Worm (Caenorhabditis elegans) whole organism, L2 larva: ENCODE measurements around the gene M199.135.
"Not testable (repeated sequence)": the region's sequence is repeated elsewhere in the genome, so short reads cannot be mapped to it uniquely, and the experiment has no call there.

Experiments used
- Y55F3AM.14 ChIP-seq: fragments of 200-800 bp; sonication (Bioruptor generic); optimal IDR thresholded peaks from 2 replicates; lab custom pipeline; 2018; ENCODE audit warnings: mild to moderate bottlenecking, missing genetic modification characterization, missing compliant biosample characterization
- ZK546.5 ChIP-seq: sonication (generic microtip); optimal IDR thresholded peaks from 2 replicates; lab custom pipeline; 2017; ENCODE audit warnings: missing biosample characterization, missing genetic modification characterization
- aly-2 ChIP-seq: fragments of 150-350 bp; optimal IDR thresholded peaks from 2 replicates; lab custom pipeline; 2014; ENCODE audit warnings: missing biosample characterization, missing genetic modification characterization
- ama-1 ChIP-seq: fragments of 150-350 bp; optimal IDR thresholded peaks from 2 replicates; lab custom pipeline; 2018; ENCODE audit warnings: inconsistent platforms
- blmp-1 ChIP-seq: sonication (generic microtip); optimal IDR thresholded peaks from 2 replicates; lab custom pipeline; 2017; ENCODE audit warnings: missing genetic modification characterization, mild to moderate bottlenecking, missing compliant biosample characterization, antibody characterized with exemption, moderate library complexity; ENCODE audit not compliant: insufficient read depth
- crh-2 ChIP-seq: sonication (generic microtip); optimal IDR thresholded peaks from 2 replicates; lab custom pipeline; 2017; ENCODE audit warnings: missing biosample characterization, missing genetic modification characterization
- dmd-4 ChIP-seq: sonication (generic microtip); optimal IDR thresholded peaks from 2 replicates; lab custom pipeline; 2017; ENCODE audit warnings: missing biosample characterization, missing genetic modification characterization
- elt-1 ChIP-seq: fragments of 150-350 bp; optimal IDR thresholded peaks from 2 replicates; lab custom pipeline; 2014; ENCODE audit warnings: missing biosample characterization, missing genetic modification characterization
- fos-1 ChIP-seq: fragments of 150-350 bp; optimal IDR thresholded peaks from 2 replicates; lab custom pipeline; 2014; ENCODE audit warnings: missing biosample characterization, missing genetic modification characterization
- mab-5 ChIP-seq: fragments of 150-350 bp; optimal IDR thresholded peaks from 2 replicates; lab custom pipeline; 2014; ENCODE audit warnings: missing biosample characterization, missing genetic modification characterization
- mbf-1 ChIP-seq: sonication (generic microtip); optimal IDR thresholded peaks from 2 replicates; lab custom pipeline; 2017; ENCODE audit warnings: missing biosample characterization, missing genetic modification characterization
- mdl-1 ChIP-seq, 2 experiments: fragments of 150-350 bp in 1 of 2; sonication (generic microtip) in 1 of 2; optimal IDR thresholded peaks; 2 replicates each; lab custom pipeline; 2017; ENCODE audit warnings: missing biosample characterization in 2 of 2, missing genetic modification characterization in 2 of 2
- nhr-11 ChIP-seq: fragments of 150-350 bp; optimal IDR thresholded peaks from 2 replicates; lab custom pipeline; 2014; ENCODE audit warnings: missing biosample characterization, missing genetic modification characterization
- nhr-12 ChIP-seq: fragments of 150-350 bp; optimal IDR thresholded peaks from 2 replicates; lab custom pipeline; 2014; ENCODE audit warnings: missing biosample characterization, missing genetic modification characterization
- nhr-21 ChIP-seq: fragments of 150-350 bp; optimal IDR thresholded peaks from 2 replicates; lab custom pipeline; 2014; ENCODE audit warnings: missing biosample characterization, missing genetic modification characterization
- nhr-237 ChIP-seq: fragments of 150-350 bp; optimal IDR thresholded peaks from 2 replicates; lab custom pipeline; 2014; ENCODE audit warnings: missing biosample characterization, missing genetic modification characterization
- nhr-77 ChIP-seq: fragments of 150-350 bp; optimal IDR thresholded peaks from 2 replicates; lab custom pipeline; 2014; ENCODE audit warnings: missing biosample characterization, missing genetic modification characterization
- snpc-4 ChIP-seq: fragments of 150-350 bp; optimal IDR thresholded peaks from 2 replicates; lab custom pipeline; 2014; ENCODE audit warnings: missing biosample characterization, missing genetic modification characterization
- unc-39 ChIP-seq: fragments of 150-350 bp; optimal IDR thresholded peaks from 2 replicates; lab custom pipeline; 2014; ENCODE audit warnings: missing biosample characterization, missing genetic modification characterization
- ztf-11 ChIP-seq: sonication (generic microtip); optimal IDR thresholded peaks from 2 replicates; lab custom pipeline; 2017; ENCODE audit warnings: missing biosample characterization, missing genetic modification characterization
- ztf-4 ChIP-seq: fragments of 150-350 bp; optimal IDR thresholded peaks from 2 replicates; lab custom pipeline; 2014; ENCODE audit warnings: missing biosample characterization, missing genetic modification characterization

Gene M199.135

DNA sequence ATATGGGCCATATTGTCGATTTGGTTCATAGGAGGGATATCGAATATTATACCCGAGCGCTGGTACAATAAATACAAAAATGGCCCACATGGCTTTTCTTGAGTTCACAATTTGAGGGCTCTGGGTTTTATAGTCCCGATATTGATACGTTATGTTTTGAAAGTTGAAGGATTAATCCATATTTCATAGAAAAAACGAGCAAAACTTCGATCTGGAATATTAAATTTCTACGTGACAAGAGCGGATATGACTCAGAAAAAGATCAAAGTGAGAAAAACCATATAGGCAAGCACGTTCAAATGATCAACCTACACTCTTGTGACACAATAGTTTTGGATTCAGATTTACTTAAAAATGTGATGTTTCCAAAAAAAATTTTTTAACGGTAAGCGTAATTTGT, 17.3 kb downstream of the M199.135 start, which contains the start of gene col-135:
TSS of gene col-135 (minus strand) at position 101 of the 400 bp plus-strand sequence.
- TF ChIP-seq aly-2 (tag; lab: Kevin White, UChicago), result no peak
- TF ChIP-seq mab-5 (tag; lab: Kevin White, UChicago), result no peak
- TF ChIP-seq nhr-21 (tag; lab: Kevin White, UChicago), result no peak
- no peak for TF ChIP-seq snpc-4
- TF ChIP-seq unc-39 (tag; lab: Kevin White, UChicago), result no peak
- no peak for TF ChIP-seq ZK546.5 (tag; lab: Kevin White, UChicago)
- TF ChIP-seq nhr-77 (tag; lab: Kevin White, UChicago), result no peak
- TF ChIP-seq nhr-11 (tag; lab: Kevin White, UChicago), result no peak
- no peak for TF ChIP-seq mbf-1 (tag; lab: Kevin White, UChicago)
- no peak for TF ChIP-seq Y55F3AM.14 (GFP tag; lab: Kevin White, UChicago)
- TF ChIP-seq nhr-12 (tag; lab: Kevin White, UChicago), result no peak
- TF ChIP-seq blmp-1 (tag; lab: Kevin White, UChicago), result no peak
- TF ChIP-seq nhr-237, result no peak
- no peak for TF ChIP-seq mdl-1 (tag; optimal IDR thresholded peaks at IDR 0.05; lab: Kevin White, UChicago)
- TF ChIP-seq ztf-11 (tag; lab: Kevin White, UChicago), result no peak
- no peak for TF ChIP-seq fos-1 (tag; lab: Kevin White, UChicago)

DNA sequence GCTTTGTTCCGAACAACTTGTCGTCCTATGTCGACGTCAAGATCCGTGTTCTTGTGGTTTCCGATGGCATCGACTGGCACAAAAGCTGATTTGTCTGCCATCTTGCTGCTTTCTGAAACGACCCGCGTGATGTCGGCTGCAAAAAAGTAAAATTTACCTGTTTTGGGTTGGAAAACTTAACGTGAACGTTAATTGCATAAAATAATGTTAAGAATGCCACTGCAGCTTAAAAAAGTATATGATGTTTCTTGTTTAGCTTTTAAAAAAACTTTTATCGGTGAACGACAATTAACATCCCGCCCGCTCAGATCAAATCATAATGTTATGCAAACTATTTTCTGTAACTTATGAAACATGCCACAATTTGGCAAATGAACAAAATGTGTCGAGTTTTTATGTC, 19.5 kb downstream of the M199.135 start, which contains the start of gene M199.8:
TSS of gene M199.8 (minus strand) at position 101 of the 400 bp plus-strand sequence.
- not testable (repeated sequence) for TF ChIP-seq dmd-4, elt-1, nhr-21 (tag; lab: Kevin White, UChicago)

DNA sequence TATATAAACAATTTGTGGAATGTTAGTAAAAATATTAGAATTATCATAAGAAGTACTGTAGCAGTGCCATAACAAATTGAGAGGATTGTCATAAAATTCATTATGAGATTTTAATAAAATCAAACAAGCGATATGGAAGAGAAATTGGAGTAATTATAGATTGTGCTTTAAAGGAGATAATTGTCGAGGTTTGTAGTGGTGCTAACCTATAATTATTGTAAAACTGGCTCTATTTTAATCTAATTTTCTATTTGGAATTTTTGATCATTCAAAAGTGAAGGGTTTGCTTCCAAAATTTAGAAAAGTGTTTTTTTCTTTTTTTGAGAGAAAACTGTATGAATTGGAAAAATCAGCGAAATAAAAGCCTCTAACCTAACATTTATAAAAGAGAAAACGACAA, 26.4 kb downstream of the M199.135 start, which contains the start of gene srg-51:
TSS of gene srg-51 (minus strand) at position 101 of the 400 bp plus-strand sequence.
- TF ChIP-seq mab-5 (tag; lab: Kevin White, UChicago), result no peak

DNA sequence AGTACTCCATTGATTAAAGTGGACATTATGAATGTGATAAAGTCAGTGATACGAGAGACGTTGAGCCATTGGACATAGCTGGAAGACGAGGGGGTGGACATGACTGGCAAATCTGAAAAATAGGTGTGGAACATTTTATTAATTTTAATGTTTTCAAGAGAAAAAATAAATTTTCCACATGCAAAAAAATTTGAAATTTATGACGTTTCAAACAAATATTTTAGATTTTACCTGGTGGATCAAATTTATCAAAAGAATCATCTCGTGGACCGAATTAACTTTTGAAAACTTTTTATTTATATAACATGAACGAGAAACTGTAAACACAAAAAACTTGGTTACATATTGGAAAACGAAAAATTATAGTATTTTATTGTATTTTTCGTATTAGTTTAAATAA, 32.7 kb downstream of the M199.135 start, which contains the start of gene str-78:
TSS of gene str-78 (minus strand) at position 101 of the 400 bp plus-strand sequence.
- no peak for TF ChIP-seq ztf-4 (tag; lab: Kevin White, UChicago)
- TF ChIP-seq crh-2, result no peak
- TF ChIP-seq ama-1, result no peak
- no peak for TF ChIP-seq aly-2 (tag; lab: Kevin White, UChicago)
